Worm (Caenorhabditis elegans) whole organism, late embryonic: Measurements from ENCODE around the gene fbxb-3.

Source experiments
- C08G9.2 ChIP-seq: sonication (generic microtip); optimal IDR thresholded peaks from 2 replicates; lab custom pipeline; 2016; ENCODE audit warnings: mild to moderate bottlenecking, missing genetic modification characterization, moderate library complexity, missing compliant biosample characterization
- C38D4.7 ChIP-seq: fragments of 200-800 bp; sonication (Bioruptor generic); optimal IDR thresholded peaks from 2 replicates; lab custom pipeline; 2018; ENCODE audit warnings: mild to moderate bottlenecking, missing genetic modification characterization, moderate library complexity, missing compliant biosample characterization
- K09A11.1 ChIP-seq: sonication (generic microtip); optimal IDR thresholded peaks from 2 replicates; lab custom pipeline; 2017; ENCODE audit warnings: antibody characterized with exemption, mild to moderate bottlenecking, missing genetic modification characterization, missing compliant biosample characterization; ENCODE audit not compliant: insufficient read depth
- ahr-1 ChIP-seq: sonication (generic microtip); optimal IDR thresholded peaks from 2 replicates; lab custom pipeline; 2016; ENCODE audit warnings: missing genetic modification characterization, missing compliant biosample characterization
- ceh-14 ChIP-seq: sonication (generic microtip); optimal IDR thresholded peaks from 2 replicates; lab custom pipeline; 2016; ENCODE audit warnings: missing genotype, missing genetic modification characterization, missing compliant biosample characterization
- ceh-18 ChIP-seq: sonication (generic microtip); optimal IDR thresholded peaks from 2 replicates; lab custom pipeline; 2016; ENCODE audit warnings: missing genetic modification characterization, missing compliant biosample characterization
- ceh-19 ChIP-seq: fragments of 200-800 bp; sonication (Bioruptor generic); optimal IDR thresholded peaks from 2 replicates; lab custom pipeline; 2018; ENCODE audit warnings: mild to moderate bottlenecking, missing genetic modification characterization, missing compliant biosample characterization
- ceh-22 ChIP-seq: sonication (generic microtip); optimal IDR thresholded peaks from 2 replicates; lab custom pipeline; 2017; ENCODE audit warnings: missing biosample characterization, missing genetic modification characterization
- ceh-24 ChIP-seq: sonication (generic microtip); optimal IDR thresholded peaks from 2 replicates; lab custom pipeline; 2016; ENCODE audit warnings: mild to moderate bottlenecking, missing genetic modification characterization, missing compliant biosample characterization
- ceh-30 ChIP-seq: fragments of 150-350 bp; optimal IDR thresholded peaks from 2 replicates; lab custom pipeline; 2014; ENCODE audit warnings: missing biosample characterization, missing genetic modification characterization
- ceh-31 ChIP-seq: sonication (generic microtip); optimal IDR thresholded peaks from 2 replicates; lab custom pipeline; 2016; ENCODE audit warnings: missing genetic modification characterization, missing compliant biosample characterization
- ceh-45 ChIP-seq: fragments of 200-800 bp; sonication (Bioruptor generic); IDR thresholded peaks from 2 replicates; pipeline ENCODE4 v1.3.6; 2022; ENCODE audit warnings: missing genetic modification reagents, missing genetic modification characterization, missing compliant biosample characterization
- ceh-48 ChIP-seq: sonication (generic microtip); optimal IDR thresholded peaks from 2 replicates; lab custom pipeline; 2016; ENCODE audit warnings: missing genetic modification characterization, inconsistent platforms, missing compliant biosample characterization
- dmd-4 ChIP-seq: sonication (generic microtip); optimal IDR thresholded peaks from 2 replicates; lab custom pipeline; 2016; ENCODE audit warnings: borderline replicate concordance, missing genetic modification characterization, missing compliant biosample characterization
- elt-2 ChIP-seq: sonication (generic microtip); optimal IDR thresholded peaks from 2 replicates; lab custom pipeline; 2016; ENCODE audit warnings: missing genetic modification reagents, missing genetic modification characterization, missing compliant biosample characterization
- ets-4 ChIP-seq: sonication (generic microtip); optimal IDR thresholded peaks from 2 replicates; lab custom pipeline; 2016; ENCODE audit warnings: missing genetic modification characterization, missing compliant biosample characterization
- fkh-6 ChIP-seq: sonication (generic microtip); optimal IDR thresholded peaks from 2 replicates; lab custom pipeline; 2016; ENCODE audit warnings: missing genetic modification characterization, missing compliant biosample characterization
- gmeb-2 ChIP-seq: sonication (generic microtip); optimal IDR thresholded peaks from 2 replicates; lab custom pipeline; 2016; ENCODE audit warnings: missing genetic modification characterization, inconsistent platforms, missing compliant biosample characterization
- hlh-13 ChIP-seq: fragments of 200-800 bp; sonication (Bioruptor generic); optimal IDR thresholded peaks from 2 replicates; lab custom pipeline; 2018; ENCODE audit warnings: mild to moderate bottlenecking, missing genetic modification characterization, missing compliant biosample characterization
- hlh-15 ChIP-seq: sonication (generic microtip); optimal IDR thresholded peaks from 2 replicates; lab custom pipeline; 2016; ENCODE audit warnings: missing genetic modification characterization, missing compliant biosample characterization
- hlh-6 ChIP-seq: sonication (generic microtip); optimal IDR thresholded peaks from 2 replicates; lab custom pipeline; 2016; ENCODE audit warnings: missing genotype, missing genetic modification characterization, missing compliant biosample characterization
- lim-6 ChIP-seq: sonication (generic microtip); optimal IDR thresholded peaks from 2 replicates; lab custom pipeline; 2016; ENCODE audit warnings: missing genetic modification characterization, missing compliant biosample characterization
- nfya-1 ChIP-seq: sonication (generic microtip); optimal IDR thresholded peaks from 2 replicates; lab custom pipeline; 2017; ENCODE audit warnings: missing genetic modification characterization, mild to moderate bottlenecking, missing compliant biosample characterization, antibody characterized with exemption, moderate library complexity
- pha-2 ChIP-seq: sonication (generic microtip); optimal IDR thresholded peaks from 2 replicates; lab custom pipeline; 2017; ENCODE audit warnings: mild to moderate bottlenecking, missing genetic modification characterization, missing compliant biosample characterization
- pros-1 ChIP-seq: fragments of 150-350 bp; optimal IDR thresholded peaks from 2 replicates; lab custom pipeline; 2014; ENCODE audit warnings: missing biosample characterization, missing genetic modification reagents, missing genetic modification characterization
- sdc-2 ChIP-seq: sonication (generic microtip); optimal IDR thresholded peaks from 2 replicates; lab custom pipeline; 2016; ENCODE audit warnings: missing genotype, missing genetic modification characterization, missing compliant biosample characterization
- sox-2 ChIP-seq: fragments of 200-800 bp; sonication (Bioruptor generic); IDR thresholded peaks from 2 replicates; pipeline ENCODE4 v1.3.6; 2022; ENCODE audit warnings: missing genetic modification reagents, missing genetic modification characterization, missing compliant biosample characterization
- sox-4 ChIP-seq: sonication (generic microtip); optimal IDR thresholded peaks from 2 replicates; lab custom pipeline; 2017; ENCODE audit warnings: mild to moderate bottlenecking, missing genetic modification characterization, inconsistent platforms, missing compliant biosample characterization
- tbx-2 ChIP-seq: sonication (generic microtip); optimal IDR thresholded peaks from 2 replicates; lab custom pipeline; 2016; ENCODE audit warnings: missing genetic modification characterization, missing compliant biosample characterization
- tbx-7 ChIP-seq: sonication (generic microtip); optimal IDR thresholded peaks from 2 replicates; lab custom pipeline; 2016; ENCODE audit warnings: missing genotype, missing genetic modification characterization, missing compliant biosample characterization
- unc-3 ChIP-seq, 2 experiments: fragments of 200-800 bp in 1 of 2; sonication (Bioruptor generic) in 1 of 2; sonication (generic microtip) in 1 of 2; conservative IDR thresholded peaks in 1 of 2; optimal IDR thresholded peaks in 1 of 2; 2 replicates each; pipeline versions ENCODE4 v1.3.6 to Lab custom; 2016 to 2022; ENCODE audit warnings: missing compliant biosample characterization in 2 of 2, missing genetic modification characterization in 2 of 2, missing genetic modification reagents in 1 of 2
- unc-42 ChIP-seq: sonication (generic microtip); optimal IDR thresholded peaks from 2 replicates; lab custom pipeline; 2016; ENCODE audit warnings: missing genotype, missing genetic modification characterization, missing compliant biosample characterization

The fbxb-3 gene

DNA sequence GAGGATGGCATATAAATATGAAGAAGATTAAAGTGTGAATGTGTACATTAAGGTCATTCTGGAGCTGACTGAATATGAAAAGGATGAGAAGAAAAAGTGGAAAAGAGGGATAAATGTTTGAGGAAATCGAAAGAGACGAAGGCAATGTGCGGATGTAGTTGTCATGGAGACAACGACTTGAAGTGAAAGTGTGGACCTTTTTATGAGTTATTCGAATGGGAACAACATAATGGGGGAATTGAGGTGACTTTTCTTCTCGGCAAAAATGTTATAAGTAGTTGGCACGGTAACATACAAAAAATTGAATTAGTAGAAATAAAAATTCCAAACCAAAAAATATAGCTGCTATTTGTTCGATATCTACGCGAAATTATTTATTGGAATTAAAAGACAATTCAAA is 37.7 kb upstream of the fbxb-3 start, which contains the start of gene dyf-18:
TSS of gene dyf-18 (minus strand) at position 101 of the 400 bp plus-strand sequence.
- no peak for TF ChIP-seq ceh-19 (GFP tag; lab: Kevin White, UChicago)
- no peak for TF ChIP-seq ceh-22 (tag; lab: Kevin White, UChicago)
- TF ChIP-seq, all 69 proteins: peak for 0

DNA sequence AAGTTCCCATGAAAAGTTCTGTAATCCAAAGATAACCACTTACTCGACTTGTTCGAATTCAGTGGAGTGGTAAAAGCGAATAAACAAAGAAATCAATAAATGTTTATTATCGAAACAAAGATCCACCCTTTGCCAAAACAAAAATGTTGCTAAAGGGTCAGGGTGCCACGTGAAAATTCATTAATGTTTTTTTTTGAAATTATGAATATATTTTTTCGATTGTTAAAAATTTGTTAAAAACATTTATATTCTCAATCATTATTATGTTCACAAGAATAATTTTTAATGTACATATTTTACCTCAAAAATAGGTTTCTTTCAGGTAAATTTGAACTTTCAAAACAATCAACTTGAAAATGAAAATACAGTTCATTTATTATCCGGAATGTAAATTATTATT is 35.7 kb upstream of the fbxb-3 start, which contains the start of gene H01G02.4:
TSS of gene H01G02.4 (minus strand) at position 101 of the 400 bp plus-strand sequence.
- no peak for TF ChIP-seq ceh-45 (GFP tag; lab: Robert Waterston, UW)
- TF ChIP-seq C38D4.7: no peak
- no peak for TF ChIP-seq tbx-2 (tag; lab: Kevin White, UChicago)
- no peak for TF ChIP-seq dmd-4 (tag; lab: Kevin White, UChicago)
- no peak for TF ChIP-seq hlh-13 (GFP tag; lab: Kevin White, UChicago)
- no peak for TF ChIP-seq ceh-31 (tag; lab: Kevin White, UChicago)
- no peak for TF ChIP-seq gmeb-2 (tag; lab: Kevin White, UChicago)
- TF ChIP-seq K09A11.1 (tag; lab: Kevin White, UChicago): no peak
- no peak for TF ChIP-seq ceh-19 (GFP tag; lab: Kevin White, UChicago)
- no peak for TF ChIP-seq ceh-22 (tag; lab: Kevin White, UChicago)
- no peak for TF ChIP-seq ahr-1 (tag; lab: Kevin White, UChicago)
- no peak for TF ChIP-seq ceh-24
- no peak for TF ChIP-seq sox-2 (GFP tag; lab: Robert Waterston, UW)
- TF ChIP-seq hlh-15: no peak
- no peak for TF ChIP-seq ceh-14 (tag; lab: Kevin White, UChicago)
- TF ChIP-seq tbx-7: no peak
- TF ChIP-seq pha-2 (tag; lab: Kevin White, UChicago): no peak
- no peak for TF ChIP-seq ceh-30 (tag; lab: Kevin White, UChicago)
- no peak for TF ChIP-seq C08G9.2 (tag; lab: Kevin White, UChicago)
- TF ChIP-seq lim-6 (tag; lab: Kevin White, UChicago): no peak
- TF ChIP-seq, all 69 proteins: peak for 0

DNA sequence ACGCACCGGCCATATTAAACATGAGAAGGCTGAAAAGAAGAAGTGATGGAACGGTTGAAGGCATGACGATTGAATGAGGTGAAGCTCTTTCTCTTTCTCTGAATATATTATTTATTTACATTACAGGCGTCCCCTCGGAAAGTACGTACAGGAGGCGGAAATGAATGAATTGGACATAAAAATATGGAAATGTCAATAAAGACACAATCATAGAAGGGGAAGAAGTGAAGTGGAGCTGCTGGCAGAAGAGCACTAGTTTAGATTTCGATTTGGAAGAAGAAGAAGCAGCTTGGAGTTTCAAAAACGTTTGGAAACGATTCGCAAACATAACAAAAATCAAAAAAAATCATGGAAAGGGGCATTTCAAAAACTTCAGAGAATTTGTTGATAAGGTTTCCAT is 34.7 kb upstream of the fbxb-3 start, which contains the start of gene H01G02.1:
TSS of gene H01G02.1 (minus strand) at position 101 of the 400 bp plus-strand sequence.
- TF ChIP-seq unc-3 (GFP tag; conservative IDR thresholded peaks at IDR 0.05; lab: Robert Waterston, UW) (no peak), unc-3 (tag; optimal IDR thresholded peaks at IDR 0.05; lab: Kevin White, UChicago) (no peak)

DNA sequence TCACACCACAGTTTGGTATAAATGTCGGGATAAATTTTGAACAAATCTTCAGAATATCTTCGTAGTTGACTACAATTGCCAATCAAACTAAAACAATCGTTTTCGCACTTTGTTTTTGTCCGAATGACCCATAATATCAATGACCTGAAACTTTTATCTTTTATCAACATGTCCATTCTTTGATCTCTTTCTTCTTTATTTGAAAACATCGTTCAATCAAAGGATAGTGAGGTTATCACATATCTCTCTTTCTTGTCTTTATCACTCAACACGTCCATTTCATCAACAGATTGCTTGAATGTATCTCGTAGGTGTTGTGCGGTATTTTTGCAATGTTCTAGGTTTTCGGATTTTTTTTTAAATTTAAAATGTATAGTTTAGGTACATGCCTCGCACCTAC is 29.7 kb upstream of the fbxb-3 start:
- no peak for TF ChIP-seq elt-2 (tag; lab: Kevin White, UChicago)
- no peak for TF ChIP-seq ets-4
- TF ChIP-seq hlh-6: no peak
- TF ChIP-seq sdc-2 (tag; lab: Kevin White, UChicago): no peak
- no peak for TF ChIP-seq sox-4
- no peak for TF ChIP-seq ceh-24
- TF ChIP-seq ahr-1 (tag; lab: Kevin White, UChicago): no peak
- TF ChIP-seq ceh-48 (tag; lab: Kevin White, UChicago): no peak
- TF ChIP-seq dmd-4 (tag; lab: Kevin White, UChicago): no peak

DNA sequence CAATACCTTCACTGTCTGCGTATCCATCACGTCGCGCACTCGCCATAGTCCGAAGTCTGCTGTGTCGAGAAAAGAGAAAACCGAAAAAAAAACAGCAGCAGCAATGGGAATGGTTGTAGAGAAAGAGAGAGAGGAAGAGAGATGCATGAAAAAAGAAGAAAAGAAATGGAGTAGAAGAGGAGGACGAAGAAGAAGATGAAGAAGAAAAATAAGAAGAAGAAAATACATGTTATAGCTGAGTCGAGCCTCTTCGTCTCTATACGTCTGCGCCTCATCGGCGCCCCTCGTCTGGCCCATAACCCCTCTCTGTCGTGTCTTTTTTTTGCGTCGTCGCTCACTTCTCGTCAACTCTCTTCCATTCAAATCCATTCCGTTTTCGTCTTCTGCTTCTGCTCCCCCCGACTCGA is 29.0 kb upstream of the fbxb-3 start:
- TF ChIP-seq tbx-2 (tag; lab: Kevin White, UChicago): peak; percentile 66
- TF ChIP-seq nfya-1 (tag; lab: Kevin White, UChicago): peak; percentile 73
- TF ChIP-seq ceh-14 (tag; lab: Kevin White, UChicago): peak; percentile 0
- no peak for TF ChIP-seq ahr-1 (tag; lab: Kevin White, UChicago)
- TF ChIP-seq fkh-6: no peak
- peak; percentile 82 for TF ChIP-seq unc-42
- TF ChIP-seq C38D4.7: no peak
- peak; percentile 58 for TF ChIP-seq ceh-31 (tag; lab: Kevin White, UChicago)
- TF ChIP-seq ceh-18 (tag; lab: Kevin White, UChicago): peak; percentile 84
- TF ChIP-seq pros-1 (tag; lab: Kevin White, UChicago): peak; percentile 27
- no peak for TF ChIP-seq ets-4
- no peak for TF ChIP-seq hlh-13 (GFP tag; lab: Kevin White, UChicago)
